Worm (Caenorhabditis elegans): ENCODE measurements around the gene sel-5.

- TF ChIP-seq lin-39 (tag; optimal IDR thresholded peaks at IDR 0.05) (no peak), ztf-4 (tag; optimal IDR thresholded peaks at IDR 0.05) (no peak), nhr-11 (tag; optimal IDR thresholded peaks at IDR 0.05) (no peak), zip-4 (GFP tag; optimal IDR thresholded peaks at IDR 0.05) (no peak)
Observed at ce11 chrIII:4578385-4578903, at the start of gene sel-5, which contains the start of gene wdr-48.
